Worm (Caenorhabditis elegans) whole organism, L4 larva: ENCODE results near the gene mon-2.
A peak's percentile ranks its signal among the peaks of the same experiment; 100 is the strongest.

ENCODE experiments used
- D1046.2 ChIP-seq: fragments of 200-800 bp; sonication (Bioruptor generic); IDR thresholded peaks from 2 replicates; pipeline ENCODE4 v1.3.6; 2022; ENCODE audit warnings: missing genetic modification characterization, missing compliant biosample characterization
- F44E2.7 ChIP-seq: fragments of 200-800 bp; sonication (Bioruptor generic); IDR thresholded peaks from 2 replicates; pipeline ENCODE4 v2.1.2; 2022; ENCODE audit warnings: missing genetic modification characterization, missing compliant biosample characterization
- T20F7.1 ChIP-seq: fragments of 200-800 bp; sonication (Bioruptor generic); optimal IDR thresholded peaks from 2 replicates; lab custom pipeline; 2018; ENCODE audit warnings: mild to moderate bottlenecking, missing genetic modification characterization, missing compliant biosample characterization
- Y48G9A.11 ChIP-seq: fragments of 200-800 bp; sonication (Bioruptor generic); IDR thresholded peaks from 2 replicates; pipeline ENCODE4 v1.3.6; 2022; ENCODE audit warnings: missing genetic modification reagents, missing genetic modification characterization, missing compliant biosample characterization
- aha-1 ChIP-seq: fragments of 150-350 bp; peaks from one replicate; lab custom pipeline; 2014; ENCODE audit warnings: missing biosample characterization, missing genetic modification characterization
- aly-2 ChIP-seq: sonication (generic microtip); optimal IDR thresholded peaks from 2 replicates; lab custom pipeline; 2018; ENCODE audit warnings: missing biosample characterization, missing genetic modification characterization
- ceh-20 ChIP-seq: fragments of 200-800 bp; sonication (Bioruptor generic); IDR thresholded peaks from 2 replicates; pipeline ENCODE4 v1.3.6; 2022; ENCODE audit warnings: missing genetic modification reagents, missing genetic modification characterization, missing compliant biosample characterization
- ceh-32 ChIP-seq: sonication (generic microtip); optimal IDR thresholded peaks from 2 replicates; lab custom pipeline; 2016; ENCODE audit warnings: mild to moderate bottlenecking, missing genetic modification characterization, missing compliant biosample characterization; ENCODE audit not compliant: poor library complexity
- ceh-62 ChIP-seq: sonication (generic microtip); optimal IDR thresholded peaks from 2 replicates; lab custom pipeline; 2017; ENCODE audit warnings: missing biosample characterization, missing genetic modification characterization
- ces-1 ChIP-seq: fragments of 150-350 bp; sonication (generic microtip); optimal IDR thresholded peaks from 4 replicates; lab custom pipeline; 2014; ENCODE audit warnings: missing biosample characterization, missing genetic modification reagents, missing genetic modification characterization
- daf-12 ChIP-seq: fragments of 150-350 bp; optimal IDR thresholded peaks from 2 replicates; lab custom pipeline; 2014; ENCODE audit warnings: missing biosample characterization, missing genetic modification reagents, missing genetic modification characterization
- daf-16 ChIP-seq, 3 experiments: sonication (generic microtip); optimal IDR thresholded peaks; 2 replicates each; lab custom pipeline; 2016 to 2017; ENCODE audit warnings: missing genetic modification characterization in 3 of 3, missing genetic modification reagents in 3 of 3, mild to moderate bottlenecking in 2 of 3, missing compliant biosample characterization in 2 of 3, missing biosample characterization in 1 of 3, moderate library complexity in 1 of 3
- dpl-1 ChIP-seq: fragments of 150-350 bp; optimal IDR thresholded peaks from 2 replicates; lab custom pipeline; 2014; ENCODE audit warnings: missing biosample characterization, missing genetic modification reagents, missing genetic modification characterization
- dve-1 ChIP-seq: sonication (generic microtip); optimal IDR thresholded peaks from 2 replicates; lab custom pipeline; 2017; ENCODE audit warnings: antibody characterized with exemption, mild to moderate bottlenecking, missing genetic modification characterization, missing compliant biosample characterization; ENCODE audit not compliant: insufficient read depth
- fkh-10 ChIP-seq: fragments of 150-350 bp; optimal IDR thresholded peaks from 2 replicates; lab custom pipeline; 2014; ENCODE audit warnings: missing biosample characterization, missing genetic modification reagents, missing genetic modification characterization
- gei-8 ChIP-seq: fragments of 200-800 bp; sonication (Bioruptor generic); optimal IDR thresholded peaks from 2 replicates; lab custom pipeline; 2018; ENCODE audit warnings: mild to moderate bottlenecking, missing genetic modification characterization, missing compliant biosample characterization
- hlh-30 ChIP-seq: sonication (generic microtip); optimal IDR thresholded peaks from 2 replicates; lab custom pipeline; 2017; ENCODE audit warnings: antibody characterized with exemption, mild to moderate bottlenecking, missing genetic modification characterization, missing compliant biosample characterization; ENCODE audit not compliant: insufficient read depth
- jun-1 ChIP-seq: fragments of 150-350 bp; optimal IDR thresholded peaks from 2 replicates; lab custom pipeline; 2014; ENCODE audit warnings: missing biosample characterization, missing genetic modification reagents, missing genetic modification characterization
- lim-7 ChIP-seq: fragments of 200-800 bp; sonication (Bioruptor generic); IDR thresholded peaks from 2 replicates; pipeline ENCODE4 v1.3.6; 2022; ENCODE audit warnings: missing genetic modification characterization, missing compliant biosample characterization
- lin-13 ChIP-seq: fragments of 150-350 bp; optimal IDR thresholded peaks from 2 replicates; lab custom pipeline; 2014; ENCODE audit warnings: missing biosample characterization, missing genetic modification reagents, missing genetic modification characterization
- lin-15B ChIP-seq: fragments of 150-350 bp; sonication (generic microtip); optimal IDR thresholded peaks from 3 replicates; lab custom pipeline; 2014; ENCODE audit warnings: missing biosample characterization, missing genetic modification characterization
- lin-29 ChIP-seq: fragments of 200-800 bp; sonication (Bioruptor generic); IDR thresholded peaks from 2 replicates; pipeline ENCODE4 v1.3.6; 2022; ENCODE audit warnings: missing genetic modification reagents, missing genetic modification characterization, missing compliant biosample characterization
- lin-38 ChIP-seq: fragments of 200-800 bp; sonication (Bioruptor generic); IDR thresholded peaks from 2 replicates; pipeline ENCODE4 v1.3.6; 2022; ENCODE audit warnings: missing genetic modification reagents, missing genetic modification characterization, missing compliant biosample characterization
- lin-39 ChIP-seq: fragments of 150-350 bp; optimal IDR thresholded peaks from 2 replicates; lab custom pipeline; 2014; ENCODE audit warnings: missing biosample characterization, missing genetic modification reagents, missing genetic modification characterization
- lir-3 ChIP-seq: sonication (generic microtip); optimal IDR thresholded peaks from 2 replicates; lab custom pipeline; 2016; ENCODE audit warnings: mild to moderate bottlenecking, missing genetic modification characterization, missing compliant biosample characterization
- lsy-2 ChIP-seq, 2 experiments: fragments of 150-350 bp in 1 of 2; sonication (generic microtip) in 1 of 2; optimal IDR thresholded peaks; 2 replicates each; lab custom pipeline; 2014 to 2017; ENCODE audit warnings: missing biosample characterization in 2 of 2, missing genetic modification characterization in 2 of 2
- nhr-10 ChIP-seq: fragments of 150-350 bp; optimal IDR thresholded peaks from 2 replicates; lab custom pipeline; 2014; ENCODE audit warnings: missing biosample characterization, missing genetic modification characterization
- nhr-11 ChIP-seq: fragments of 150-350 bp; optimal IDR thresholded peaks from 2 replicates; lab custom pipeline; 2014; ENCODE audit warnings: missing biosample characterization, missing genetic modification characterization
- nhr-237 ChIP-seq: sonication (generic microtip); optimal IDR thresholded peaks from 2 replicates; lab custom pipeline; 2017; ENCODE audit warnings: missing biosample characterization, missing genetic modification characterization
- nhr-42 ChIP-seq: fragments of 200-800 bp; sonication (Bioruptor generic); IDR thresholded peaks from 2 replicates; pipeline ENCODE4 v1.3.6; 2022; ENCODE audit warnings: missing genetic modification characterization, missing compliant biosample characterization
- nhr-76 ChIP-seq: fragments of 150-350 bp; optimal IDR thresholded peaks from 2 replicates; lab custom pipeline; 2014; ENCODE audit warnings: missing biosample characterization, missing genetic modification characterization
- nhr-77 ChIP-seq: fragments of 150-350 bp; optimal IDR thresholded peaks from 2 replicates; lab custom pipeline; 2014; ENCODE audit warnings: missing biosample characterization, missing genetic modification characterization
- pha-4 ChIP-seq, 2 experiments: fragments of 150-350 bp in 1 of 2; fragments of 200-800 bp in 1 of 2; sonication (Bioruptor generic) in 1 of 2; IDR thresholded peaks in 1 of 2; optimal IDR thresholded peaks in 1 of 2; 2 replicates each; pipeline versions ENCODE4 v1.3.6 to Lab custom; 2014 to 2022; ENCODE audit warnings: missing genetic modification characterization in 2 of 2, missing genetic modification reagents in 2 of 2, missing biosample characterization in 1 of 2, missing compliant biosample characterization in 1 of 2
- saeg-2 ChIP-seq: fragments of 200-800 bp; sonication (Bioruptor generic); IDR thresholded peaks from 2 replicates; pipeline ENCODE4 v1.3.6; 2022; ENCODE audit warnings: missing genetic modification reagents, missing genetic modification characterization, missing compliant biosample characterization
- set-16 ChIP-seq: fragments of 200-800 bp; sonication (Bioruptor generic); IDR thresholded peaks from 2 replicates; pipeline ENCODE4 v1.3.6; 2022; ENCODE audit warnings: missing genetic modification reagents, missing genetic modification characterization, missing compliant biosample characterization
- skn-1 ChIP-seq: fragments of 150-350 bp; optimal IDR thresholded peaks from 2 replicates; lab custom pipeline; 2014; ENCODE audit warnings: missing biosample characterization, missing genetic modification characterization
- snpc-1.2 ChIP-seq: fragments of 200-800 bp; sonication (Bioruptor generic); IDR thresholded peaks from 2 replicates; pipeline ENCODE4 v1.3.6; 2022; ENCODE audit warnings: missing genetic modification reagents, missing genetic modification characterization, missing compliant biosample characterization
- snpc-4 ChIP-seq: fragments of 150-350 bp; optimal IDR thresholded peaks from 2 replicates; lab custom pipeline; 2014; ENCODE audit warnings: missing biosample characterization, missing genetic modification characterization
- spr-1 ChIP-seq: sonication (generic microtip); optimal IDR thresholded peaks from 2 replicates; lab custom pipeline; 2016; ENCODE audit warnings: mild to moderate bottlenecking, missing genetic modification characterization, missing compliant biosample characterization
- spr-3 ChIP-seq: fragments of 200-800 bp; sonication (Bioruptor generic); optimal IDR thresholded peaks from 2 replicates; lab custom pipeline; 2018; ENCODE audit warnings: mild to moderate bottlenecking, missing genetic modification characterization, missing compliant biosample characterization
- tag-97 ChIP-seq: fragments of 200-800 bp; sonication (Bioruptor generic); IDR thresholded peaks from 2 replicates; pipeline ENCODE4 v1.3.6; 2022; ENCODE audit warnings: missing genetic modification characterization, missing compliant biosample characterization
- unc-130 ChIP-seq: sonication (generic microtip); optimal IDR thresholded peaks from 2 replicates; lab custom pipeline; 2016; ENCODE audit warnings: missing genetic modification reagents, missing genetic modification characterization, missing compliant biosample characterization
- vab-7 ChIP-seq: fragments of 200-800 bp; sonication (Bioruptor generic); IDR thresholded peaks from 2 replicates; pipeline ENCODE4 v1.3.6; 2022; ENCODE audit warnings: missing genetic modification reagents, missing genetic modification characterization, missing compliant biosample characterization
- zag-1 ChIP-seq: fragments of 150-350 bp; optimal IDR thresholded peaks from 2 replicates; lab custom pipeline; 2014; ENCODE audit warnings: missing biosample characterization, missing genetic modification characterization
- ztf-7 ChIP-seq: fragments of 150-350 bp; optimal IDR thresholded peaks from 2 replicates; lab custom pipeline; 2014; ENCODE audit warnings: missing biosample characterization, missing genetic modification characterization

The mon-2 gene

DNA sequence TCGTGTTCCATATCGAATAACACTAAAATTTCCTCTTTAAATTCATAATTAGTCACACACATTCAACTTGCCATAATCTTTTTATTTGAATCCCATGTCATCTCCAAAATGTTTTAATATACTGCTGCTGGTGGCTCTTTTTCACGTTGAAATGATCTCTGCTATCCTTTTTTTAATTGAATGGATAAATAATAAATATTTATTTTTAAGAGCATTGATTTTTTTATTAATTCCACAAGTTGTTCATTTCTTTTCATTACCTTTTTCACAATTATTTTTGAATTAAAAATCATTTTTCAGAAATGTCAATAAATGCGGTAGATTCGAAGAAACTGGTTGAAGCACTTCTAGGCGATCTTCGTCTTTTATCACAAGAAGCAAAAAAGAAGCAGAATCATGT, at the start of gene mon-2:
Gene mon-2, plus strand, starts transcription at position 301 of the 400 bp plus-strand sequence.
- TF ChIP-seq snpc-4 (tag; lab: Kevin White, UChicago) = no peak
- TF ChIP-seq ces-1 (GFP tag; lab: Kevin White, UChicago) = no peak
- no peak for TF ChIP-seq lsy-2 (tag; optimal IDR thresholded peaks at IDR 0.05; lab: Kevin White, UChicago)
- no peak for TF ChIP-seq aly-2
- no peak for TF ChIP-seq ceh-32
- no peak for TF ChIP-seq lin-39 (tag; lab: Kevin White, UChicago)
- TF ChIP-seq saeg-2 (GFP tag; lab: Robert Waterston, UW) = no peak
- TF ChIP-seq vab-7 (GFP tag; lab: Robert Waterston, UW) = no peak
- no peak for TF ChIP-seq nhr-76 (tag; lab: Kevin White, UChicago)
- no peak for TF ChIP-seq nhr-10
- no peak for TF ChIP-seq daf-16 (GFP tag; optimal IDR thresholded peaks at IDR 0.05; lab: Kevin White, UChicago)
- no peak for TF ChIP-seq daf-16 (tag; optimal IDR thresholded peaks at IDR 0.05; lab: Kevin White, UChicago)
- TF ChIP-seq nhr-237 = no peak
- no peak for TF ChIP-seq jun-1 (tag; lab: Kevin White, UChicago)
- TF ChIP-seq gei-8 = no peak
- no peak for TF ChIP-seq hlh-30 (tag; lab: Kevin White, UChicago)
- TF ChIP-seq lin-29 (GFP tag; lab: Robert Waterston, UW) = no peak
- TF ChIP-seq nhr-11 (tag; lab: Kevin White, UChicago) = no peak
- no peak for TF ChIP-seq unc-130 (GFP tag; lab: Kevin White, UChicago)

DNA sequence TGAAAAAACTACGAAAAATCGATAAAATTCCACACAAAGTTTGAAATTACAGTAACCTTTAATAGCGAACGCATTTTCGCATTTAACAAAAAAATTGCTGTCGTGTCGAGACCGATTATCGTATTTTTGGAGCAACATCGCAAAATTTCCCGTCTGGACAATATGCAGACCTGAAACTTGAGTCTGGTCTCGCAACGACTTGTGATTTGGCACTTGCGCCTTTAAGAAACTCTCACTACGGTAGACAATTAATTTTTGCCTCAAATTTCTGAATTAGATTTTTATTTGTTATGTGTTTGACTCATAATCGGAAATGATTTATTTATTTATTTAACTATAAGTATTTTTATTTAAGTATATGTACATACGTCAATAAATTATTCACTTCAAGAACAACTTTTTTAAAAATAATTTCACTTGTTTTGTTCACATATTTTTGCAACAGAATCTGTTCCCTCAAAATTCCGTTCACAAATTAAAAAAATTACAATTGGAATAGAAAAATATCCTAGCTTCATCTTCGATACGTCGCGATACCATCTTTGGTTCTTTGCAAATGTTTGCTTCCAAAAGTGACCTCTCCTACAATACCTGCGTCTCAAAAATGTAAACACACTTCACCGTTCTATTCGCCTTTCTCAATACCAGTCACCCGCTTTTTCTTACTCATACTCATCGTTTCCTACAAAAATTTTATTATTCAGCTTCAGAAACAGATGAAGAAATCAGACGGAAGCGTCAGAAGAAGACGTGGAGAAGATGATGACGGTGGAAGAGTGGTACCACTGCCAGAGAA, 48.8 kb upstream of the mon-2 start, which contains the start of gene T12G3.4:
Gene T12G3.4, plus strand, starts transcription at position 705 of the 796 bp plus-strand sequence.
- no peak for TF ChIP-seq skn-1 (tag; lab: Kevin White, UChicago)
- TF ChIP-seq nhr-77 (tag; lab: Kevin White, UChicago) = no peak
- no peak for TF ChIP-seq saeg-2 (GFP tag; lab: Robert Waterston, UW)
- no peak for TF ChIP-seq pha-4 (GFP tag; IDR thresholded peaks at IDR 0.05; lab: Robert Waterston, UW)
- peak; percentile 68 for TF ChIP-seq pha-4 (tag; optimal IDR thresholded peaks at IDR 0.05; lab: Kevin White, UChicago)

DNA sequence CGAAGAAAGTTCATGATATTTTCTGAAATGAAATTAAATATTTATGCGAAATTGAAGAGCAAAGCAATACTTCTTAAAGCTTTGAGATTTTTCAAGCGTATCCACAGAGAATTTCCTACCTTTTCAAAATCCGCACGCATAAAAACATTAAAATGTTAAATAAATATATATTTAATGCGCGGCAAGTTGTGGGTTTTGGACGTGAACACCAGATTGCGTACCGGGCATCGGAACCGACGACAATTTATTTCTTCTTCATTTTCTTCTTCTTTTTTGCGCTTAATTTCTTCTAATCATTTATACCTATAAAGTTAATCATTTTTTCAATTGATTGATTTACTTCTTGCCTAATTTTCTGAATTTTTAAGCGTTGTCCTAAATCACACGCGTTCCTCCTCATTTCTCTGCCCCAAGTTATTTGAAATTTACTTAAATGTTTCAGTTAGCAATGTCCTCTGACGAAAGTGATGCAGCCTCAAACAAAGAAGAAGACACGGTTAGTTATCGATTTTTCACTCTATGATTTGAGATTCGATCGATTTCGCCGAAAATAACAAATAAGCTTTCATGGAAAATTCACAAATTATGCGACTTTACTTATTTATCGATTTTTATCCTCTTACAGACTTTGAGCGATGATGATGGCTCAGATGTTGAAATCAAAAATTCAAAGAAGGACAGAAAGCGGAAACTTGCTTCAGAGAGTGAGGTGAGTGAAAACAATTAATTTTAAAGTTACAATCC, 45.4 kb upstream of the mon-2 start, which contains the start of the genes bre-5 and spt-5:
Gene bre-5, minus strand, starts transcription at position 167 of the 744 bp plus-strand sequence.
Gene spt-5, plus strand, starts transcription at position 443 of the 744 bp plus-strand sequence.
- TF ChIP-seq snpc-1.2 (GFP tag; lab: Robert Waterston, UW) (no peak), lin-15B (tag; lab: Kevin White, UChicago) (no peak), lin-13 (GFP tag; lab: Kevin White, UChicago) (no peak), ceh-20 (no peak), zag-1 (no peak), T20F7.1 (no peak), set-16 (GFP tag; lab: Robert Waterston, UW) (no peak), nhr-42 (GFP tag; lab: Robert Waterston, UW) (no peak), ceh-32 (no peak), spr-1 (tag; lab: Kevin White, UChicago) (no peak), ceh-62 (tag; lab: Kevin White, UChicago) (no peak), lim-7 (GFP tag; lab: Robert Waterston, UW) (no peak), lin-39 (tag; lab: Kevin White, UChicago) (no peak), daf-12 (tag; lab: Kevin White, UChicago) (no peak), tag-97 (GFP tag; lab: Robert Waterston, UW) (no peak), D1046.2 (GFP tag; lab: Robert Waterston, UW) (no peak), nhr-76 (tag; lab: Kevin White, UChicago) (no peak), lin-38 (GFP tag; lab: Robert Waterston, UW) (no peak), hlh-30 (tag; lab: Kevin White, UChicago) (peak; percentile 6), fkh-10 (GFP tag; lab: Kevin White, UChicago) (no peak), F44E2.7 (no peak), lir-3 (no peak), ztf-7 (tag; lab: Kevin White, UChicago) (no peak), Y48G9A.11 (no peak), dve-1 (no peak), dpl-1 (peak; percentile 29), aha-1 (tag; lab: Kevin White, UChicago) (no peak), spr-3 (no peak)
